Fruit fly (Drosophila melanogaster): ENCODE results near the gene Ada.
A peak's percentile ranks its signal among the peaks of the same experiment; 100 is the strongest.

Gene Ada

DNA sequence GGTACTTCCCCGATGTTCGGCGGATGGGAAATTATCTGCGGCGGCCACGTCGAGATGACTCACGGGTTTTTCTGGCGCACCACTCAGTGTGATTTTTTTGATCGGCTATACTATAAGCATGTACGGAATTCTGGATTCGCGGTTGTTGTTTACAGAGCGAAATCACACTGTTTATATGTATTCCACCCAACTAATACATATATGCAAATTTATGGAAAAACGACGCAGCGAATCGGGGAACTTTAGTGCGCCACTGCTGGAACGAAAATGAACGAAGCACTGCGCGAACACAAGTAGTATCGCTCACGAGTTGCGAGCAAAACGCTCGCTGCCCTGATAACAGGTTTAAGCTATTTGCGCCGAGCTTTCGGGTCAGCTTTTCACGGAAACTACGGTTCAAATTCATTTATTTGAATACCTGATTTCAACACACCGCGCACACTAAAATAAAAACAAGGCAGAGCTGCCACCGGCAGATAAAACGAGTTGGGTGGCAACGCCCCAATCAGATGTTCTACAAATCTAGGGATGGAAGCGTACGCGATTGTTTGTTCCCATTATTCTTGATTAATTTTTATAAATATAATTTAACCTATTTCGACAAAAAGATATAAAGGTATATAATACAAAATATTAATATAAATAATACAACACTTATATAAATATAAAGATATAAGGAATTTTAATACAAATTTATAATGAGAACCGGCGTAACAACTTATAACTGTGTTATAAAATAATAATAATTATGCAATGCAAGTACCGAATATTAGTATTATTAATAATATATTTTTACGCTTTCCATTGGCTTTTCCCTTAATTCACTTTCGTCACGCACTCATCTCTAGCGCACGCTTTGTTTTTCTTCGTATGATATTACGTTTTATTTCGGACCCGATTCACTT is 17.2 kb upstream of the Ada start, which contains the start of gene Rel (continued):
- TF ChIP-seq Six4 (GFP tag; optimal IDR thresholded peaks at IDR 0.05): peak; percentile 56
- no peak for TF ChIP-seq wek (GFP tag; optimal IDR thresholded peaks at IDR 0.05)
- TF ChIP-seq wor (GFP tag; IDR thresholded peaks at IDR 0.05): no peak
- TF ChIP-seq HmgZ (tag; optimal IDR thresholded peaks at IDR 0.05): peak; percentile 42
- TF ChIP-seq CG18011 (GFP tag; optimal IDR thresholded peaks at IDR 0.05): no peak
- no peak for TF ChIP-seq Dip3 (GFP tag; optimal IDR thresholded peaks at IDR 0.05)
- no peak for TF ChIP-seq CG11093 (GFP tag; IDR thresholded peaks at IDR 0.05)
- peak; percentile 87 for TF ChIP-seq nmo (GFP tag; optimal IDR thresholded peaks at IDR 0.05)
- TF ChIP-seq ham (GFP tag; IDR thresholded peaks at IDR 0.05): no peak
- TF ChIP-seq pfk (GFP tag; optimal IDR thresholded peaks at IDR 0.05): peak; percentile 69
- TF ChIP-seq CG17912 (GFP tag; optimal IDR thresholded peaks at IDR 0.05): no peak
- TF ChIP-seq knrl (GFP tag; IDR thresholded peaks at IDR 0.05; ENCODE audit: partially characterized antibody): no peak
- TF ChIP-seq nau (GFP tag; optimal IDR thresholded peaks at IDR 0.05): no peak
- no peak for TF ChIP-seq CG32767 (GFP tag; IDR thresholded peaks at IDR 0.05)
- TF ChIP-seq CG6791 (GFP tag; IDR thresholded peaks at IDR 0.05; ENCODE audit: partially characterized antibody): no peak
- peak; percentile 46 for TF ChIP-seq Xbp1 (GFP tag; optimal IDR thresholded peaks at IDR 0.05)
- peak; percentile 81 for TF ChIP-seq CG13624 (GFP tag; optimal IDR thresholded peaks at IDR 0.05)
- peak; percentile 99 for TF ChIP-seq CG12769 (tag; optimal IDR thresholded peaks at IDR 0.05)
- TF ChIP-seq pnt (GFP tag; optimal IDR thresholded peaks at IDR 0.05): no peak
- no peak for TF ChIP-seq p53 (GFP tag; optimal IDR thresholded peaks at IDR 0.05)
- peak; percentile 63 for TF ChIP-seq tin (GFP tag; optimal IDR thresholded peaks at IDR 0.05)
- no peak for TF ChIP-seq HmgD (GFP tag; optimal IDR thresholded peaks at IDR 0.05)
- TF ChIP-seq CG10654 (GFP tag; optimal IDR thresholded peaks at IDR 0.05): peak; percentile 50
- no peak for TF ChIP-seq dati (GFP tag; IDR thresholded peaks at IDR 0.05)
- peak in 1 of 2 experiments; percentile 34 for TF ChIP-seq Hr78 (GFP tag; optimal IDR thresholded peaks at IDR 0.05)
- no peak for TF ChIP-seq h (optimal IDR thresholded peaks at IDR 0.05)
- TF ChIP-seq kah (GFP tag; optimal IDR thresholded peaks at IDR 0.05): no peak
- TF ChIP-seq lov (optimal IDR thresholded peaks at IDR 0.05): no peak
- no peak for TF ChIP-seq lov (GFP tag; IDR thresholded peaks at IDR 0.05)
- TF ChIP-seq CG12219 (GFP tag; optimal IDR thresholded peaks at IDR 0.05): no peak
- peak; percentile 84 for TF ChIP-seq Sox100B (GFP tag; optimal IDR thresholded peaks at IDR 0.05)
- TF ChIP-seq sna (GFP tag; IDR thresholded peaks at IDR 0.05; ENCODE audit: partially characterized antibody): no peak
- peak; percentile 59 for TF ChIP-seq CG12071 (GFP tag; optimal IDR thresholded peaks at IDR 0.05)
- TF ChIP-seq CG15073 (GFP tag; optimal IDR thresholded peaks at IDR 0.05): no peak
- peak; percentile 51 for TF ChIP-seq CG9817 (tag; optimal IDR thresholded peaks at IDR 0.05)
- peak in 1 of 2 experiments; percentile 4 for TF ChIP-seq Trl (optimal IDR thresholded peaks at IDR 0.05)
- no peak for TF ChIP-seq Trl (GFP tag; optimal IDR thresholded peaks at IDR 0.05)
- TF ChIP-seq CG8765 (GFP tag; IDR thresholded peaks at IDR 0.05): no peak
- no peak for TF ChIP-seq CG5953 (GFP tag; IDR thresholded peaks at IDR 0.05)
- peak; percentile 67 for TF ChIP-seq CrebB (tag; optimal IDR thresholded peaks at IDR 0.05)
- peak in 1 of 2 experiments; percentile 62 for TF ChIP-seq dpn (GFP tag; optimal IDR thresholded peaks at IDR 0.05)
- TF ChIP-seq fu2 (GFP tag; optimal IDR thresholded peaks at IDR 0.05): no peak
- no peak for TF ChIP-seq lmd (GFP tag; IDR thresholded peaks at IDR 0.05)
